Fruit fly (Drosophila melanogaster): ENCODE data around the gene CG14450.

DNA sequence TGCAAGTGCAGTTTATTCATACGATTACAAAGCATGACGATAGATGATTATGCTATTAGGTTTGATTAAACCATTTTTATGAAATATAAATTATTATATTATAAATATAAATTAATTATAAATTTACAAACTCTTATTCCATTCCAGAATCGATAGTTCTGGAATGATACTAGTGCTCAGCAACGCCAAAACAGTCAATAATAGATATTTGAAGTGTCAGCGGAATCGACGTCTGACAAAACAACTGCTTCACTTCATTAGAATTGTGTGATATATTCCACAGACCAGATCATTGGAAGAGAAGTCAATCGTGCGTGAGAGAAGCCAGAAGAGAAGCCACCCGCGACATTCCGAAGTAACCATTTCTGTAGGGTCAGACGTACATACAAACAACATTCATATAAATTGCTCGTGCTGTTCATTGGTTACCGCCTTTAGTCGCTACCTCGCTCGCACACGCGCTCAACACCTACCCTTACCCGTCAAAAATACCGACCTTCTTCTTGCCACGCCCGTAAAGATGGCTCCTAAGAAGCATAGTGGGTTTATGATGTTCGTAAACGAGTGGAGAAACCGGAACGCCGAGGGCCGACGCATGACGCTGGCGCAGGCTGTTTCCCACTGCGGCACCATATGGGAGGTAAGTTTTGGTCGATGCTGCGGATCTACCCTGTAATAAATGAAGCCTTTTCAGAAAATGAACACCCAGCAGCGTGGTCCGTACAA lies 3.4 kb downstream of the CG14450 start:
- no peak for TF ChIP-seq CG3919 (GFP tag; optimal IDR thresholded peaks at IDR 0.05)
- no peak for TF ChIP-seq CG8632 (GFP tag; optimal IDR thresholded peaks at IDR 0.05)

Measured in whole organism, prepupa.